Worm (Caenorhabditis elegans): ENCODE measurements around the gene F26D2.10.

Gene F26D2.10

DNA sequence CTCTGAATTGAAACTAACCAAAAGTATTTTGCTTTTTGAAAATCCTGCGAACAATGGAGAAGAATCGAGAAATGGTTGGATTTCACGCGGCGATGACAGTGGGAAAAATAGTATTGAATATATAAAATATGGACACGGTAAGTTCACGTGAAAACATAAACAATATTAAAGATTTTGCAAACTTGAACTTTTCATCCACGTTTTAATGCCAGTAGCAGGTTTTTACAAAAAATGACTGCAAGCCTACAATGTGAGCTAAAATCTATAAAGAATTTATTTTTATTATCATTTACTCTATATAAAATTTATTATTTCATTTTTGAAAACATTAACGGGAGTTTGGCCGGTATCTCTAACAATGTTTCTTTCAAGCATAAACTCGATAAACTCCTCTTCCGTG lies at the start of gene F26D2.10:
Gene F26D2.10, minus strand, starts transcription at position 101 of the 400 bp plus-strand sequence.
- no peak for TF ChIP-seq unc-62 (GFP tag; optimal IDR thresholded peaks at IDR 0.05)

DNA sequence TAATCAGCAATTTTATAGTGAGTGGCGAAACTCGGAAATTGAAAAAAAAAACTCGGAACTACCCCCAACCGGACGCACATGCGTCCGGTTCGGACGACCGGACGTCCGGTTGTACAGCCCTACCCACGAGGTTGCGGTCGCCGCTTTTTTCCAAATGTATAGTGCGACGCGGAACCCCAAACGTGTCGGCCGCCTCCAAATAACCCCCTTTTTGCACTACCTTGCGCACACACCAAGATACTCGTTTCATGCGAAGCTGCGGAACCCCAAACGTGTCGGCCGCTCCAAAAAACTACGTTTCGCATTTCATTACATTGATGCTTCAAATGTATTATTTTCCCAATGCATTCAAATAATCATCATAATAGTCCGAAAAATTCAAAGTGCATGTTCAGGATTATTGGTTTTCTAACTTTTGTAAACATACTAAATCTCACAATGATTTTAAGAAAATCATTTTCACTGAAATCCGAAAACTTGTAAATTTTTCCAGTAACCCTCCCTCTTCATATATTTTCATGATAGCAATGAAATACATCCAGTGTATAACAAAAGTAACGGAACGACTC lies 42.7 kb upstream of the F26D2.10 start, which contains the start of gene srw-35:
Gene srw-35, plus strand, starts transcription at position 519 of the 569 bp plus-strand sequence.
- TF ChIP-seq unc-62 (GFP tag; optimal IDR thresholded peaks at IDR 0.05), result no peak

DNA sequence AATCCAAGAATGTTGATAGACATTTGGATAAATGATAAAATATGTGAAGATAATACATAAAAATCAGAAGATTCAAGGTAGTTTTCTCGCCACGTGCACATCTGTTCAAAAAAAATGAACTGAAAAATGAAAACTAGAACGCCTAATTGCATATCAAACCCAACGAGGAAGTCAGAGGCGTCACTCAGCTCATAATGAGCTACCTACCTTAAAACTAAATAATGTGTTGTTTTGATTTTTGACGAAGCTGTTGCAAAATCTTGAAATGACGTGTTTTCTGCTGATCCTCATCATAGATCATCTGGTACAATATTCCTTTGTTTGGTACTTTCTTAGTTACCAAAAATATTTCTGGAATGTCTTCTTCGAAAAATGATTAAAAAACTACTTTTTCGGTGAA lies 41.5 kb upstream of the F26D2.10 start, which contains the start of gene srh-138:
Gene srh-138, minus strand, starts transcription at position 101 of the 400 bp plus-strand sequence.
- no peak for TF ChIP-seq unc-62 (GFP tag; optimal IDR thresholded peaks at IDR 0.05)

DNA sequence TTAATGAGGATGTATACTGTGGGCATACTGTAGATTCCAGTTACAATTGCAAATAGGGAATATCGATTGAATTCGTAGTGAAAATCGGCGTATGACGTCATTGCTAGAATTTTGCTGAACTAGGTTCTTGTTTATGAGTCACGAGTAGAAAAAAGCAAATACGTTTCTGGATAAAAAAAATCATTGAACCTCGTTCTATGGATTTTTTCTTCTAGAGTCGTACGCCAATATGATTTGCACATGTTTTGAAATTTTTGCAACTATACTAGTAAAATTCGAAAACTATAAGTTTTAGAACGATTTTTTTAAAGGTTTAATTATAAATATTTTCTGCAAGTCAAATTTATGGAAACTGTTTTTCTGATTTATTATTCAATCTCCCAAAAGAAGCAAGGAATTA lies 38.4 kb upstream of the F26D2.10 start, which contains the start of gene sru-44:
Gene sru-44, minus strand, starts transcription at position 101 of the 400 bp plus-strand sequence.
- TF ChIP-seq unc-62 (GFP tag; optimal IDR thresholded peaks at IDR 0.05), result no peak

DNA sequence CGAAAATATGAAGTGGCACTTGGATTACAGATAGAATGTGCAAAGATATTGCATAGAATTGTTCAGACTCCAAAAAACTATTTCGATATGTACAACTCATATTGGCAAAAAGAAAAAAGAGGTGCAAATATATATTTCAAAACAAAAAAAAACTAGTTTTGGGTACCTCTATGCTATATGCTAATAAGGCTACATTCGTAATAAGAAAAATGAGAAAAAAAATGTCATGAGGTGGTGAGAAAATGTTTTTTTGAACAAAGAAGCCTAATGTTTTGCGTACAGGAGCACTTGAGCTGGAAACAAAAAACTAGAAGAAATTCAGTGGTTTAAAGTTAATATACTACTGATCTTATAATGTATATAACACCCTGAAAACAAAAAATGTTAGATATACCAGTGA lies 31.5 kb upstream of the F26D2.10 start, which contains the start of gene srh-142:
Gene srh-142, minus strand, starts transcription at position 101 of the 400 bp plus-strand sequence.
- no peak for TF ChIP-seq unc-62 (GFP tag; optimal IDR thresholded peaks at IDR 0.05)

DNA sequence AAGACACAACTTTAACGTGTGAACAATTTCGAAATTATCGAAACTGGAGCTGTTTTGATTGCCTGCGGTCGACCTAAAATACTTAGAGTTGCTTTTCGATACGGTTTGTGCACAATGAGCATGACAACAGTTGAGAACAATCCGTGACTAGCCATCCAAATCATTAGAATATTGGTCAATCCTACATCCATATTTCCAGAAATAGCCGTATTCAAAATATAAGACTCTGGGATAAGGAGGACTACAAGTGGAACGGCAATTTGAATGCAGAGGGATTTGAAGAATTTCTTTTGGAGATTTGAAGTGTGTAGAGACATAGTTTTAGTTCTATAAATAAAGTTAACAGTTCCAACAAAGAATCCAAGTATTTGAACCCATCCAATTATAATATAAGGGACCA lies 30.0 kb upstream of the F26D2.10 start:
- TF ChIP-seq unc-62 (GFP tag; optimal IDR thresholded peaks at IDR 0.05), result no peak

DNA sequence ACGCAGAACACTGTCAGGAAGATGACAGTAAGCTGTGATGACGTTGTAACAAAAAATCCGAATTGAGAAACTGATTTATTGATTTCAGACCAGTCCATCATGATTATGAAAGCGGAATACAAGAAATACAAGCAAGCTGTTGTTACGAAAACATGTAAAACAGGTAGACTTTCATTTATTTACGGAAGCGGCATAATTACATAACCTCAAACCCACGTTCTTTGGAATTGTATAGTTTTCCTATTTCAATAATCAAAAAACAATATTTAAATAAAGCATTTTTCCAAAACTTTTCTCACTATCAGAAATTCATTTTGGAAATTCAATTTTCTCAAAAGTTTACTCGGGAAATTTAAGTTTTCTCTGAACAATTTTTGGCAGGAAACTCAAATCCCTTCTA lies 29.3 kb upstream of the F26D2.10 start, which contains the start of gene str-15:
Gene str-15, minus strand, starts transcription at position 101 of the 400 bp plus-strand sequence.
- no peak for TF ChIP-seq unc-62 (GFP tag; optimal IDR thresholded peaks at IDR 0.05)

DNA sequence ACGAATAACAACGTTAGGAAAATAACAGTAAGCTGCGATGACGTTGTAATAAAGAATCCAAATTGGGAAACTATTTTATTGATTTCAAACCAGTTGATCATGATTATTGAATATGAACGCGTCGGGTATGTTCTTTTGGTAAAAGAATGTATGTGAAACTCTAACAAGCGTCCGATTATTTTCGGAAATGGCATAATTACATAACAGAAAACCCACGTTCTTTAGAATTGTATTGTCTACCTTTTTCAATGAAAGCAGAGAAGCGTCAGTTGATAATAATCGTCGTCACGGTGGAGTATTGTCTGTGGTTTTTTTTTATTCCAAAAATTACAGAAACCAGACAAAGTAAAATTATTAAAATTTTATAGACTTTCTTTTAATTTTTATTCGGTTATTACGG lies 25.7 kb upstream of the F26D2.10 start, which contains the start of gene str-14:
Gene str-14, minus strand, starts transcription at position 101 of the 400 bp plus-strand sequence.
- no peak for TF ChIP-seq unc-62 (GFP tag; optimal IDR thresholded peaks at IDR 0.05)

DNA sequence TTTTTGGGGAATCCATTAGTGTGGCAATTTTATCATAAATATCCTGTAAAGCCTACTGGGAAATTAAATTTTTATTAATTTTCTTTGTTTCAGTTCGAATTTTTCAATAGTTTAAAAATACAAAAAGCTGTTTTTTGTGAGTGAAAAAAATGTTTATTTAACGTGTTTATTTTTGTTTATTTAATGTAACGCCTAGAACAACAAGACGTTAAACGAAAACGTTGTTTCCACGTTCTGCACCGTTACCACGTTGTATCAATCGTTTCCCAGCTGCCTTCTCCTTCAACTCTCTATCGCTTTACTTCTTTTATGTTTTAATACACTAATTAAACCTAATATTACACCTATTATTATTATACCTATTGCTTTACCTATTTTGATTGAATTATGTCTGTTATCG lies 18.3 kb upstream of the F26D2.10 start, which contains the start of gene T08G3.13:
Gene T08G3.13, plus strand, starts transcription at position 301 of the 400 bp plus-strand sequence.
- no peak for TF ChIP-seq unc-62 (GFP tag; optimal IDR thresholded peaks at IDR 0.05)

DNA sequence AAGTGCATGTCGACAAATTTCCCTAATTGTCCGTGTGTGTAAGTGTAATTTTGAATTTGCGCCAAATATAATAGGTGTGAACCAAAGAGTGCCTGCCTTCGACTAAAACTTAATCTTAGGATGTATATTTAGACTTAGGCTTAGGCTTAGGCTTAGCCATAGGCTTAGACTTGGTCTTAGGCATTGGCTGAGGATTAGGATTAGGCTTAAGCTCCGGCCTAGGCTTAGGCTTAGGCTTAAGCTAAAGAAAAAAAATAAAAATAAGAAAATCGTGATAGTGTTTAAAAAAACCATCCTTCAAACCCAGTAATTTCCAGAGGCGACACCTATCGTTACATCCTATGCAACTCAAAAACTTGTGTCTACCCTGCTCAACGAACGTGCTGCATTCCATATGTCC lies 16.8 kb upstream of the F26D2.10 start:
- no peak for TF ChIP-seq unc-62 (GFP tag; optimal IDR thresholded peaks at IDR 0.05)

DNA sequence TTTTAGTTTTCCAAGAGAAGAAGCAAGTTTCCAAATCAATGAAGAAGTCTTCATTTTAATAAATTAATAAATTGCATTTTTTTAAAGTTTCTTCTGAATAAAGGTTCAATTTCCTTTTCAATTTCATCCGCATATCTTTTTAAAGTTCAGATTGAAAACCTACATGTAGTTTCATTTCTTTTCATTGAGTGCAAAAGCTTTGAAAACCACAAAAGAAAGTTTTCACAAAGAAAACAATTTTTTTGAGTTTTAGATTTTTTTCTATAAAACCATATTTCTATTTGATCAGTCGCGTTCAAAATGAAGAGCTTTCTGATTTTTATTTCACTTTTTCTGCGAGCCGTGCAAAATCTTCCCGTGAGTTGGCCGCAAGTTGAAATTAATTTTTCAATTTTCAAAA lies 16.3 kb upstream of the F26D2.10 start, which contains the start of gene T08G3.6:
Gene T08G3.6, plus strand, starts transcription at position 301 of the 400 bp plus-strand sequence.
- TF ChIP-seq unc-62 (GFP tag; optimal IDR thresholded peaks at IDR 0.05), result no peak

DNA sequence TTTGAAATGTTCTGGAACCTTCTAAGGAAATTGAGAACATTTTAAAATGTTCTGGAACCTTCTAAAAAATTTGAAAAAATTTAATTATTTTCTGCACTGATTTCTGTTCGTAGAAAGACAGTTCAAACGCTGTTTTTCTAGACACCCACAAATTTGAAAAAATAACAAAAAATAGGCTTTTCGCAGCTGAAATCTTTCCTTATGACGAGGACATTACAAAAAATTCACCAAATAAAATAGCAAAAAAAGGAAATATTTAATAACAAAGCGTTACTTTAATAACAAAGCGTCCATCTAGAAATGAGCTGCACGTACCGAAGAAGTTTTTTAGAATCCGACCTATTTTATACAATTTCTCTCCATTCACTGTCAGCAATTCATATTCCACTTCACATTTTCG lies 14.2 kb upstream of the F26D2.10 start, which contains the start of gene srh-141:
Gene srh-141, plus strand, starts transcription at position 301 of the 400 bp plus-strand sequence.
- TF ChIP-seq unc-62 (GFP tag; optimal IDR thresholded peaks at IDR 0.05), result no peak

DNA sequence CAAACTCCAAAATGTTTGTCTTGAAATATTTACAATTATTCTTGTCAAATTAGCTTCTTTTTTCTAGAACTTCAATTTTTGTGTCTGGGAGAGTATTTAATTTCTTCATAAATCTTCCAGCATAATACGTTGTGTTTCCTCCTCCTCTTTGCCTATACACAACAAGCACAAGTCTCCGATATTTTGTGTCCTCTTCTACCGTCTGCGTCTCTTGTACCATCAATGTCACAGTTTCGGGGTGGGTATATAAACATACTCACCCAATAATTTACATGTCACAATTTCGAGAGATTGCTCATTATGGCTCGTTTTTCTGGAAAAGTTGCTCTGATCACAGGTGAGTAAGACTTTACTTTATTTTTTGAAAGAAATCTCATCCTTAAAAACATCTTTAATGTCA lies 8.1 kb upstream of the F26D2.10 start, which contains the start of gene F26D2.15:
Gene F26D2.15, plus strand, starts transcription at position 301 of the 400 bp plus-strand sequence.
- no peak for TF ChIP-seq unc-62 (GFP tag; optimal IDR thresholded peaks at IDR 0.05)

DNA sequence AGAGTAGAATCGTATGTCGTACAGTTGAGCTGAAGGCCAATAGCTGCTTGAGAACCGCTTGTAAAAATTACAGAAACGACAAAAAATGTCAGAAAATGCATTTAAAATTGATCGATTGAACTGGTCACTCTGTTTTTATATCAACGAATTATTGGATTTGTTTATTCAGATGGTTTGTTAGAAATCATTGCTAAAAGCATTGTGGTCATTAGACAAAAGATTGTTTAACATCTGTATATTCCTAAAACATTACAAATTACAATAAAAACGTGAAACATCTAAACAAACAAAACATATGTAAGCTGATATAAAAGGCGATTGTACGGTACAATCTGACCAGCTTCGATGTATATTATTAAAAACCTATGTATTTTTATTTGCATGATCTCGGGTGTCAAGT lies 6.1 kb upstream of the F26D2.10 start, which contains the start of the genes F26D2.13 and F26D2.14:
Gene F26D2.13, minus strand, starts transcription at position 101 of the 400 bp plus-strand sequence.
Gene F26D2.14, plus strand, starts transcription at position 346 of the 400 bp plus-strand sequence.
- no peak for TF ChIP-seq unc-62 (GFP tag; optimal IDR thresholded peaks at IDR 0.05)

DNA sequence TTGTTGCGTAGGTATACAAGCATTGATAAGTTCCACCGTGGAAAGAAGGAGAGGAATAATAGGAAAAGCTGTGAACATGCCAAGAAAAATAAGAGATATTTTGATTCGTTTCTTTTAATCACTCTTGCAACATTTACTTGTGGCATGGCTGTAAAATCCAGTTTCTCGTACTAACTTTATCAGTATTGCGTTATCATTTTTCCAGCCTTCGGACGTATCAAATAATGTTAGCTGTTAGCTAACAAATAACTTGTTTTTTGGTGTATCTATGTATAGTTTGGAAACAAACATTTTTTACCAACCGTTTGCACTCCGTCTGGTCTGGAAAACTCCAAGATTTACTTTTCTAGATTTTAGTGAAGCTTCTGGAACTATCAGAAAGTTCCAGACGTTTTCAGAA lies 4.1 kb upstream of the F26D2.10 start, which contains the start of gene clec-234:
Gene clec-234, minus strand, starts transcription at position 101 of the 400 bp plus-strand sequence.
- no peak for TF ChIP-seq unc-62 (GFP tag; optimal IDR thresholded peaks at IDR 0.05)

DNA sequence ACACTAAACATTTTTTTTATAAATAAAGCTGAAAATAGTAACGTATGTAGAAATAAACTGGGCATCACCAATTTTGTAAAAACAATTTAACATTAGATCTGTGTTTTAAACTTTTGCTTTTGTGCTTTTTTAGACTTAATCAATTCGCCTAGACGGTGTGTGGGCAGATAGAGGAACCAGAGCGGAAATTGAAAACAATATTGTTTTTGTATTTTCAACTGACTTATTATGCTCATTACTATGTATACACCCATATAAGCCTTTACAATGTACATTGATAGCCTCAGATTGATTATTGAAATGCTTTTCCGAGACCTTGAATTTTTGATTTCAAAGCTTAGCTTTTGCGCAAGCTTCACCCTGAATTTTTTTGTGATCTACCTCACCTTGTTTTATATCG lies 537 bp upstream of the F26D2.10 start, which contains the start of gene str-73:
Gene str-73, plus strand, starts transcription at position 301 of the 400 bp plus-strand sequence.
- no peak for TF ChIP-seq unc-62 (GFP tag; optimal IDR thresholded peaks at IDR 0.05)

DNA sequence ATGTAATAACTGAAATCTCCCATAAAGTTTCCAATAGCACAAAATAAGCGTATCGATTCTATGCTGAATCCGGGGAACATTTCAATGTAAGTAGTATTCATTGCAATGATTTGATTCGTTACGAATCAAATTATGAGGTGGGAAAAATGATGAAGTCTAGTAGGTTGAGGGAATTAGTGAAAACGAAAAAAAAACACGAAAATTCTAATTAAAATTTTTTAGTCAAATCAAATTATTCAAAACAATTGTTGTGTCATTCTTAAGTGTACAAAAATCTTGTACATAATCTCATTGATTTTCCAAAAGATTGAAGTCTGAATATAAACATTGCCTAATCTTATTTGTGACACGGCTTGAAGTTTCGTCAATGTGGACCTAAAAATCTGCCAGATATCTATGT lies 5.0 kb downstream of the F26D2.10 start, which contains the start of gene srw-29:
Gene srw-29, minus strand, starts transcription at position 101 of the 400 bp plus-strand sequence.
- TF ChIP-seq unc-62 (GFP tag; optimal IDR thresholded peaks at IDR 0.05), result no peak
